Worm (Caenorhabditis elegans): ENCODE data around the gene nhr-152.

The nhr-152 gene

ce11 chrV:7730488-7730887, 44.3 kb downstream of the nhr-152 start (continued):
- TF ChIP-seq F49E8.2 (tag; optimal IDR thresholded peaks at IDR 0.05; ENCODE audit: borderline replicate concordance), result no peak
- TF ChIP-seq dve-1 (tag; optimal IDR thresholded peaks at IDR 0.05; ENCODE audit: insufficient read depth), result peak; percentile 67
- no peak for TF ChIP-seq Y48G9A.11 (GFP tag; IDR thresholded peaks at IDR 0.05)
- peak; percentile 42 for TF ChIP-seq duxl-1 (tag; optimal IDR thresholded peaks at IDR 0.05; ENCODE audit: poor library complexity)
- TF ChIP-seq Y75B8A.6 (GFP tag; IDR thresholded peaks at IDR 0.05), result no peak
- no peak for TF ChIP-seq sdz-12 (GFP tag; optimal IDR thresholded peaks at IDR 0.05)
- TF ChIP-seq cey-2 (tag; optimal IDR thresholded peaks at IDR 0.05; ENCODE audit: borderline replicate concordance, insufficient read depth), result no peak
- peak; percentile 61; the same call in 1 of the 2 replicates for TF ChIP-seq dmd-9 (GFP tag; IDR thresholded peaks at IDR 0.05)
- no peak for TF ChIP-seq nhr-102 (tag; optimal IDR thresholded peaks at IDR 0.05)
- no peak for TF ChIP-seq aha-1 (tag)
- no peak for TF ChIP-seq lin-15B (tag; optimal IDR thresholded peaks at IDR 0.05)
- TF ChIP-seq lsy-2 (tag; optimal IDR thresholded peaks at IDR 0.05), result peak in 1 of 2 experiments; percentile 68
- TF ChIP-seq mdl-1 (tag; optimal IDR thresholded peaks at IDR 0.05), result no peak
- TF ChIP-seq lir-3 (tag; optimal IDR thresholded peaks at IDR 0.05), result no peak
- no peak for TF ChIP-seq zip-2 (tag; optimal IDR thresholded peaks at IDR 0.05)
- no peak for TF ChIP-seq ZK337.2 (GFP tag; IDR thresholded peaks at IDR 0.05)
- TF ChIP-seq mdt-29 (GFP tag; IDR thresholded peaks at IDR 0.05), result no peak
- TF ChIP-seq nhr-11 (tag; optimal IDR thresholded peaks at IDR 0.05), result no peak
- no peak for TF ChIP-seq madf-9 (GFP tag; conservative IDR thresholded peaks at IDR 0.05)
- TF ChIP-seq nhr-41 (GFP tag; IDR thresholded peaks at IDR 0.05), result no peak
- no peak for TF ChIP-seq ztf-11 (tag; optimal IDR thresholded peaks at IDR 0.05)
- TF ChIP-seq hif-1 (tag; optimal IDR thresholded peaks at IDR 0.05), result peak in 1 of 2 experiments; percentile 19
- no peak for TF ChIP-seq mxl-2 (GFP tag; conservative IDR thresholded peaks at IDR 0.05)
- TF ChIP-seq Y5F2A.4 (GFP tag; optimal IDR thresholded peaks at IDR 0.05), result peak; percentile 52
- 0 out of 2 replicates have a peak, but pooled peaks have one; percentile 45 for TF ChIP-seq hmg-1.1 (GFP tag; IDR thresholded peaks at IDR 0.05)
- TF ChIP-seq lin-13 (GFP tag; optimal IDR thresholded peaks at IDR 0.05), result no peak
- peak; percentile 6 for TF ChIP-seq T20F7.1 (GFP tag; optimal IDR thresholded peaks at IDR 0.05)
- TF ChIP-seq set-16 (GFP tag; IDR thresholded peaks at IDR 0.05), result no peak
- TF ChIP-seq gei-8 (GFP tag; optimal IDR thresholded peaks at IDR 0.05), result peak; percentile 24
- no peak for TF ChIP-seq nhr-48 (tag; optimal IDR thresholded peaks at IDR 0.05)
- peak; percentile 35 for TF ChIP-seq mep-1 (tag; optimal IDR thresholded peaks at IDR 0.05)

ce11 chrV:7733240-7733765, 47.2 kb downstream of the nhr-152 start:
- TF ChIP-seq dmd-8 (GFP tag; IDR thresholded peaks at IDR 0.05) (no peak), vab-7 (GFP tag; IDR thresholded peaks at IDR 0.05) (no peak), ama-1 (optimal IDR thresholded peaks at IDR 0.05) (peak; percentile 46), mxl-3 (GFP tag; optimal IDR thresholded peaks at IDR 0.05) (no peak), Y5F2A.4 (GFP tag; optimal IDR thresholded peaks at IDR 0.05) (peak; percentile 1), R02D3.7 (tag; optimal IDR thresholded peaks at IDR 0.05) (no peak), nhr-76 (tag; optimal IDR thresholded peaks at IDR 0.05) (no peak), nhr-48 (tag; optimal IDR thresholded peaks at IDR 0.05) (peak; percentile 13), egl-43 (GFP tag; IDR thresholded peaks at IDR 0.05) (0 out of 2 replicates have a peak, but pooled peaks have one; percentile 24), lin-39 (tag; optimal IDR thresholded peaks at IDR 0.05) (no peak), mep-1 (tag; optimal IDR thresholded peaks at IDR 0.05) (peak; percentile 26), lim-7 (GFP tag; IDR thresholded peaks at IDR 0.05) (0 out of 2 replicates have a peak, but pooled peaks have one; percentile 26), zip-11 (GFP tag; IDR thresholded peaks at IDR 0.05) (0 out of 2 replicates have a peak, but pooled peaks have one; percentile 9), attf-4 (tag; optimal IDR thresholded peaks at IDR 0.05) (no peak), ZK546.5 (tag; optimal IDR thresholded peaks at IDR 0.05) (no peak), aha-1 (tag) (peak; percentile 83), lsy-2 (tag; optimal IDR thresholded peaks at IDR 0.05) (peak in 1 of 2 experiments; percentile 32)

Data from whole organism, L4 larva.